Fruit fly (Drosophila melanogaster): Measurements from ENCODE around the gene CG31875.

DNA sequence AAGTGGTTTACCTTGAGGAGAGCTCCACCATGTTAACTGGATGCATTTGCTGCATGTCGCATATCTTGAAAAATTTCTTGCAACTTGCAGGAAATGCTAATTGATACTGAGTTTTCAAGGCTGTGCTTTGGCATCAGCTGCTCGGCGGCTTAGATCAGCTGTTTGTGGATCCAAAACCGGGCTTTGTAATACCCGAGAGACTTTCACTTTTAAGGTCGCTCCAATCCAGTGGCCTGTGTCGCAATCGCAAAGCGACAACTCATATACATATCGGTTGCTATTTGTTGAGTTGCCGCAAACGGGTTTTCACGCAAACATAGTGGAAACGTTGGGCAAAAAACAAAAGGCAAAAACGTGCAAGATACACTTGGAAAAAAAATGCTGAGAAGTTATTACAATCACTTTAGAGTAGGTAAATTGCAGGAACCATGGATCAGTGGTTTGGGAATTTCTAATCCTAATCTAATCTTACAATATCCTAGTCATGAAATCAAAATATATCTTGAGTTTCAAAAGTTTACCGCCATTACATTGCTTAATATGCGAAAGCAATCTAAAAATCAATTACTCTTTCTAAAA, 33.3 kb upstream of the CG31875 start:
- TF ChIP-seq EcR (GFP tag; optimal IDR thresholded peaks at IDR 0.05) (peak; percentile 40), Pif1A (GFP tag; optimal IDR thresholded peaks at IDR 0.05) (peak; percentile 25), Pif1B (GFP tag; optimal IDR thresholded peaks at IDR 0.05) (no peak), CG4496 (GFP tag; IDR thresholded peaks at IDR 0.05) (no peak), CG34367 (tag; optimal IDR thresholded peaks at IDR 0.05) (peak; percentile 39)
